Worm (Caenorhabditis elegans) whole organism, L4 larva: ENCODE data around the gene B0244.17.
A peak's percentile ranks its signal among the peaks of the same experiment; 100 is the strongest.

Source experiments
- D1046.2 ChIP-seq: fragments of 200-800 bp; sonication (Bioruptor generic); IDR thresholded peaks from 2 replicates; pipeline ENCODE4 v1.3.6; 2022; ENCODE audit warnings: missing genetic modification characterization, missing compliant biosample characterization
- F49E8.2 ChIP-seq: sonication (generic microtip); optimal IDR thresholded peaks from 2 replicates; lab custom pipeline; 2016; ENCODE audit warnings: missing compliant biosample characterization, mild to moderate bottlenecking, missing genetic modification characterization, borderline replicate concordance
- T20F7.1 ChIP-seq: fragments of 200-800 bp; sonication (Bioruptor generic); optimal IDR thresholded peaks from 2 replicates; lab custom pipeline; 2018; ENCODE audit warnings: mild to moderate bottlenecking, missing genetic modification characterization, missing compliant biosample characterization
- Y105C5A.15 ChIP-seq: fragments of 200-800 bp; sonication (Bioruptor generic); IDR thresholded peaks from 2 replicates; pipeline ENCODE4 v1.3.6; 2022; ENCODE audit warnings: missing genetic modification characterization, missing compliant biosample characterization
- Y48G9A.11 ChIP-seq: fragments of 200-800 bp; sonication (Bioruptor generic); IDR thresholded peaks from 2 replicates; pipeline ENCODE4 v1.3.6; 2022; ENCODE audit warnings: missing genetic modification reagents, missing genetic modification characterization, missing compliant biosample characterization
- aha-1 ChIP-seq: fragments of 150-350 bp; peaks from one replicate; lab custom pipeline; 2014; ENCODE audit warnings: missing biosample characterization, missing genetic modification characterization
- ama-1 ChIP-seq: fragments of 150-350 bp; optimal IDR thresholded peaks from 2 replicates; lab custom pipeline; 2014; ENCODE audit warnings: inconsistent platforms, mixed read lengths
- arid-1 ChIP-seq: fragments of 200-800 bp; sonication (Bioruptor generic); conservative IDR thresholded peaks from 2 replicates; pipeline ENCODE4 v1.3.6; 2022; ENCODE audit warnings: missing genetic modification reagents, missing genetic modification characterization, missing compliant biosample characterization
- ceh-28 ChIP-seq: fragments of 150-350 bp; optimal IDR thresholded peaks from 2 replicates; lab custom pipeline; 2014; ENCODE audit warnings: missing biosample characterization, missing genetic modification reagents, missing genetic modification characterization
- cey-2 ChIP-seq: sonication (generic microtip); optimal IDR thresholded peaks from 3 replicates; lab custom pipeline; 2017; ENCODE audit warnings: missing genetic modification characterization, mild to moderate bottlenecking, missing compliant biosample characterization, antibody characterized with exemption, borderline replicate concordance; ENCODE audit not compliant: insufficient read depth
- daf-16 ChIP-seq, 3 experiments: sonication (generic microtip); optimal IDR thresholded peaks; 2 replicates each; lab custom pipeline; 2016 to 2017; ENCODE audit warnings: missing genetic modification characterization in 3 of 3, missing genetic modification reagents in 3 of 3, mild to moderate bottlenecking in 2 of 3, missing compliant biosample characterization in 2 of 3, missing biosample characterization in 1 of 3, moderate library complexity in 1 of 3
- daf-19 ChIP-seq: fragments of 200-800 bp; sonication (Bioruptor generic); conservative IDR thresholded peaks from 2 replicates; pipeline ENCODE4 v1.3.6; 2022; ENCODE audit warnings: missing genetic modification characterization, missing compliant biosample characterization
- dmd-6 ChIP-seq: fragments of 200-800 bp; sonication (Bioruptor generic); IDR thresholded peaks from 2 replicates; pipeline ENCODE4 v1.3.6; 2022; ENCODE audit warnings: missing genetic modification reagents, missing genetic modification characterization, missing compliant biosample characterization
- dmd-8 ChIP-seq: fragments of 200-800 bp; sonication (Bioruptor generic); IDR thresholded peaks from 2 replicates; pipeline ENCODE4 v1.3.6; 2022; ENCODE audit warnings: missing genetic modification characterization, missing compliant biosample characterization
- dpl-1 ChIP-seq: fragments of 150-350 bp; optimal IDR thresholded peaks from 2 replicates; lab custom pipeline; 2014; ENCODE audit warnings: missing biosample characterization, missing genetic modification reagents, missing genetic modification characterization
- hlh-30 ChIP-seq: sonication (generic microtip); optimal IDR thresholded peaks from 2 replicates; lab custom pipeline; 2017; ENCODE audit warnings: antibody characterized with exemption, mild to moderate bottlenecking, missing genetic modification characterization, missing compliant biosample characterization; ENCODE audit not compliant: insufficient read depth
- lin-1 ChIP-seq: fragments of 200-800 bp; sonication (Bioruptor generic); IDR thresholded peaks from 2 replicates; pipeline ENCODE4 v1.3.6; 2022; ENCODE audit warnings: missing genetic modification reagents, missing genetic modification characterization, missing compliant biosample characterization
- lin-15B ChIP-seq: fragments of 150-350 bp; sonication (generic microtip); optimal IDR thresholded peaks from 3 replicates; lab custom pipeline; 2014; ENCODE audit warnings: missing biosample characterization, missing genetic modification characterization
- lin-38 ChIP-seq: fragments of 200-800 bp; sonication (Bioruptor generic); IDR thresholded peaks from 2 replicates; pipeline ENCODE4 v1.3.6; 2022; ENCODE audit warnings: missing genetic modification reagents, missing genetic modification characterization, missing compliant biosample characterization
- madf-9 ChIP-seq: fragments of 200-800 bp; sonication (Bioruptor generic); conservative IDR thresholded peaks from 2 replicates; pipeline ENCODE4 v1.3.6; 2022; ENCODE audit warnings: missing genetic modification reagents, missing genetic modification characterization, missing compliant biosample characterization
- mdl-1 ChIP-seq, 2 experiments: fragments of 150-350 bp in 1 of 2; sonication (generic microtip) in 1 of 2; optimal IDR thresholded peaks; 2 replicates each; lab custom pipeline; 2014 to 2017; ENCODE audit warnings: missing biosample characterization in 2 of 2, missing genetic modification characterization in 2 of 2
- mes-2 ChIP-seq: sonication (generic microtip); optimal IDR thresholded peaks from 2 replicates; lab custom pipeline; 2016; ENCODE audit warnings: missing genotype, mild to moderate bottlenecking, missing genetic modification characterization, missing compliant biosample characterization; ENCODE audit not compliant: poor library complexity, severe bottlenecking
- nhr-111 ChIP-seq: fragments of 200-800 bp; sonication (Bioruptor generic); optimal IDR thresholded peaks from 2 replicates; lab custom pipeline; 2018; ENCODE audit warnings: mild to moderate bottlenecking, missing genetic modification characterization, missing compliant biosample characterization
- nhr-237 ChIP-seq: sonication (generic microtip); optimal IDR thresholded peaks from 2 replicates; lab custom pipeline; 2017; ENCODE audit warnings: missing biosample characterization, missing genetic modification characterization
- nhr-25 ChIP-seq: sonication (generic microtip); optimal IDR thresholded peaks from 2 replicates; lab custom pipeline; 2017; ENCODE audit warnings: missing genetic modification characterization, mild to moderate bottlenecking, missing compliant biosample characterization, antibody characterized with exemption, moderate library complexity, borderline replicate concordance; ENCODE audit not compliant: insufficient read depth
- nhr-42 ChIP-seq: fragments of 200-800 bp; sonication (Bioruptor generic); IDR thresholded peaks from 2 replicates; pipeline ENCODE4 v1.3.6; 2022; ENCODE audit warnings: missing genetic modification characterization, missing compliant biosample characterization
- nhr-48 ChIP-seq: sonication (generic microtip); optimal IDR thresholded peaks from 2 replicates; lab custom pipeline; 2016; ENCODE audit warnings: mild to moderate bottlenecking, missing genetic modification characterization, missing compliant biosample characterization
- php-3 ChIP-seq: fragments of 200-800 bp; sonication (Bioruptor generic); IDR thresholded peaks from 2 replicates; pipeline ENCODE4 v1.3.6; 2022; ENCODE audit warnings: missing genetic modification reagents, missing genetic modification characterization, missing compliant biosample characterization
- snpc-1.2 ChIP-seq: fragments of 200-800 bp; sonication (Bioruptor generic); IDR thresholded peaks from 2 replicates; pipeline ENCODE4 v1.3.6; 2022; ENCODE audit warnings: missing genetic modification reagents, missing genetic modification characterization, missing compliant biosample characterization
- snpc-4 ChIP-seq: fragments of 150-350 bp; optimal IDR thresholded peaks from 2 replicates; lab custom pipeline; 2014; ENCODE audit warnings: missing biosample characterization, missing genetic modification characterization
- spr-1 ChIP-seq: sonication (generic microtip); optimal IDR thresholded peaks from 2 replicates; lab custom pipeline; 2016; ENCODE audit warnings: mild to moderate bottlenecking, missing genetic modification characterization, missing compliant biosample characterization
- unc-130 ChIP-seq: sonication (generic microtip); optimal IDR thresholded peaks from 2 replicates; lab custom pipeline; 2016; ENCODE audit warnings: missing genetic modification reagents, missing genetic modification characterization, missing compliant biosample characterization
- unc-62 ChIP-seq, 3 experiments: fragments of 150-350 bp in 1 of 3; sonication (generic microtip); optimal IDR thresholded peaks in 2 of 3; peaks in 1 of 3; 1 replicate in 1 of 3; 2 replicates in 2 of 3; lab custom pipeline; 2014 to 2017; ENCODE audit warnings: missing biosample characterization in 3 of 3, missing genetic modification characterization in 3 of 3, missing genetic modification reagents in 3 of 3, missing genotype in 1 of 3
- vab-7 ChIP-seq: fragments of 200-800 bp; sonication (Bioruptor generic); IDR thresholded peaks from 2 replicates; pipeline ENCODE4 v1.3.6; 2022; ENCODE audit warnings: missing genetic modification reagents, missing genetic modification characterization, missing compliant biosample characterization
- zag-1 ChIP-seq: fragments of 150-350 bp; optimal IDR thresholded peaks from 2 replicates; lab custom pipeline; 2014; ENCODE audit warnings: missing biosample characterization, missing genetic modification characterization

B0244.17 gene

ce11 chrIII:5715467-5715866, 17.6 kb upstream of the B0244.17 start (continued):
- TF ChIP-seq nhr-42 (GFP tag; lab: Robert Waterston, UW) (no peak), Y105C5A.15 (GFP tag; lab: Robert Waterston, UW) (peak; percentile 38; the same call in 1 of the 2 replicates), php-3 (GFP tag; lab: Robert Waterston, UW) (peak; percentile 9; the same call in 1 of the 2 replicates), D1046.2 (GFP tag; lab: Robert Waterston, UW) (0 out of 2 replicates have a peak, but pooled peaks have one; percentile 12), daf-19 (GFP tag; lab: Robert Waterston, UW) (no peak), daf-16 (GFP tag; optimal IDR thresholded peaks at IDR 0.05; lab: Kevin White, UChicago) (no peak), daf-16 (tag; optimal IDR thresholded peaks at IDR 0.05; lab: Kevin White, UChicago) (peak; percentile 6), dmd-6 (GFP tag; lab: Robert Waterston, UW) (peak; percentile 39), snpc-1.2 (GFP tag; lab: Robert Waterston, UW) (peak; percentile 57; the same call in 1 of the 2 replicates), vab-7 (GFP tag; lab: Robert Waterston, UW) (peak; percentile 40; the same call in 1 of the 2 replicates), F49E8.2 (tag; lab: Kevin White, UChicago) (no peak)
- TF ChIP-seq, all 104 proteins: peak for 44

ce11 chrIII:5717173-5717748, 15.8 kb upstream of the B0244.17 start:
- 0 out of 2 replicates have a peak, but pooled peaks have one; percentile 35 for TF ChIP-seq Y105C5A.15 (GFP tag; lab: Robert Waterston, UW)
- peak; percentile 64; the same call in 1 of the 2 replicates for TF ChIP-seq daf-19 (GFP tag; lab: Robert Waterston, UW)
- no peak for TF ChIP-seq lin-15B
- peak; percentile 67 for TF ChIP-seq ama-1 (lab: Kevin White, UChicago)
- TF ChIP-seq unc-62 (GFP tag; optimal IDR thresholded peaks at IDR 0.05 in 1 of 2; lab: Kevin White, UChicago): peak in 1 of 2 experiments; percentile 85
- no peak for TF ChIP-seq unc-62 (tag; optimal IDR thresholded peaks at IDR 0.05; lab: Kevin White, UChicago)

ce11 chrIII:5718385-5718784, 14.6 kb upstream of the B0244.17 start:
- TF ChIP-seq madf-9 (GFP tag; lab: Robert Waterston, UW): no peak
- TF ChIP-seq nhr-111 (GFP tag; lab: Kevin White, UChicago): no peak
- TF ChIP-seq snpc-4: no peak
- no peak for TF ChIP-seq zag-1 (tag; lab: Kevin White, UChicago)
- TF ChIP-seq cey-2 (tag; lab: Kevin White, UChicago): no peak
- TF ChIP-seq T20F7.1: no peak
- TF ChIP-seq hlh-30: no peak
- TF ChIP-seq arid-1 (GFP tag; lab: Robert Waterston, UW): no peak
- no peak for TF ChIP-seq spr-1
- no peak for TF ChIP-seq unc-130 (GFP tag; lab: Kevin White, UChicago)
- TF ChIP-seq dmd-8 (GFP tag; lab: Robert Waterston, UW): no peak
- TF ChIP-seq snpc-1.2 (GFP tag; lab: Robert Waterston, UW): no peak

ce11 chrIII:5719105-5719831, 13.8 kb upstream of the B0244.17 start:
- peak; percentile 93 for TF ChIP-seq aha-1
- TF ChIP-seq nhr-48 (tag; lab: Kevin White, UChicago): no peak
- no peak for TF ChIP-seq F49E8.2 (tag; lab: Kevin White, UChicago)
- TF ChIP-seq unc-62 (GFP tag; optimal IDR thresholded peaks at IDR 0.05 in 1 of 2; lab: Kevin White, UChicago): peak in 1 of 2 experiments; percentile 13
- no peak for TF ChIP-seq unc-62 (tag; optimal IDR thresholded peaks at IDR 0.05; lab: Kevin White, UChicago)
- no peak for TF ChIP-seq lin-1 (GFP tag; lab: Robert Waterston, UW)

- peak; percentile 50; the same call in 1 of the 2 replicates for TF ChIP-seq Y48G9A.11 (GFP tag; lab: Robert Waterston, UW)
- no peak for TF ChIP-seq mdl-1 (tag; optimal IDR thresholded peaks at IDR 0.05; lab: Kevin White, UChicago)
- TF ChIP-seq mes-2 (tag; lab: Kevin White, UChicago): peak; percentile 35
- no peak for TF ChIP-seq ceh-28
- peak; percentile 58 for TF ChIP-seq lin-38
- TF ChIP-seq spr-1: no peak
- no peak for TF ChIP-seq nhr-237 (tag; lab: Kevin White, UChicago)
- TF ChIP-seq F49E8.2 (tag; lab: Kevin White, UChicago): peak; percentile 62
- TF ChIP-seq nhr-25: no peak
- peak; percentile 18 for TF ChIP-seq dpl-1
Observed at ce11 chrIII:5719832-5720194, 13.2 kb upstream of the B0244.17 start.
